Worm (Caenorhabditis elegans) whole organism, late embryonic: ENCODE results near the gene arrd-7.

ENCODE experiments used
- Y22D7AL.16 ChIP-seq: sonication (generic microtip); optimal IDR thresholded peaks from 2 replicates; lab custom pipeline; 2016; ENCODE audit warnings: missing genetic modification characterization, missing compliant biosample characterization
- ceh-48 ChIP-seq: sonication (generic microtip); optimal IDR thresholded peaks from 2 replicates; lab custom pipeline; 2016; ENCODE audit warnings: missing genetic modification characterization, inconsistent platforms, missing compliant biosample characterization
- elt-2 ChIP-seq: sonication (generic microtip); optimal IDR thresholded peaks from 2 replicates; lab custom pipeline; 2016; ENCODE audit warnings: missing genetic modification reagents, missing genetic modification characterization, missing compliant biosample characterization
- pha-2 ChIP-seq: sonication (generic microtip); optimal IDR thresholded peaks from 2 replicates; lab custom pipeline; 2017; ENCODE audit warnings: mild to moderate bottlenecking, missing genetic modification characterization, missing compliant biosample characterization

DNA sequence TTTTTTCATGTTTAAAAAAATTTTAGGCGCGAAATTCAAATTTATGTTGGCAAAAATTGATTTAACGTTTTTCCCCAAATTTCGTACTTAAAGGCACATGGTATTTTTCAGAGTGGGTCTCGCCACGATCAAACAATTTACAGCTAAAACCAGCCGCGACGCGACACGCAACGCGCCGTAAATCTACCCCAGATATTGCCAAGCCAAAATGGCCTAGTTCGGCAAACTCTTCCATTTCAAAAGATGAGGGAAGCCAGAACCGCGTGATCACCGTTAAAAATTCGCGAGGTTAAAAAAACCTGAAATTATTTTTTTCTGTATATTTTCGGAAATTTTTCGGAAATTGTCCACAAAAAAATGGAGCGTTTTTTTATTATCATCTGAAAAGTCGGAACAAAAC lies 2.5 kb downstream of the arrd-7 start:
- TF ChIP-seq pha-2 (tag; lab: Kevin White, UChicago) (no peak), ceh-48 (tag; lab: Kevin White, UChicago) (no peak), elt-2 (tag; lab: Kevin White, UChicago) (no peak), Y22D7AL.16 (tag; lab: Kevin White, UChicago) (no peak)
